Worm (Caenorhabditis elegans) whole organism, dauer: ENCODE measurements around the gene apc-11.

ENCODE experiments used
- unc-62 ChIP-seq: sonication (generic microtip); optimal IDR thresholded peaks from 2 replicates; lab custom pipeline; 2017; ENCODE audit warnings: missing biosample characterization, missing genetic modification reagents, missing genetic modification characterization

apc-11 gene

DNA sequence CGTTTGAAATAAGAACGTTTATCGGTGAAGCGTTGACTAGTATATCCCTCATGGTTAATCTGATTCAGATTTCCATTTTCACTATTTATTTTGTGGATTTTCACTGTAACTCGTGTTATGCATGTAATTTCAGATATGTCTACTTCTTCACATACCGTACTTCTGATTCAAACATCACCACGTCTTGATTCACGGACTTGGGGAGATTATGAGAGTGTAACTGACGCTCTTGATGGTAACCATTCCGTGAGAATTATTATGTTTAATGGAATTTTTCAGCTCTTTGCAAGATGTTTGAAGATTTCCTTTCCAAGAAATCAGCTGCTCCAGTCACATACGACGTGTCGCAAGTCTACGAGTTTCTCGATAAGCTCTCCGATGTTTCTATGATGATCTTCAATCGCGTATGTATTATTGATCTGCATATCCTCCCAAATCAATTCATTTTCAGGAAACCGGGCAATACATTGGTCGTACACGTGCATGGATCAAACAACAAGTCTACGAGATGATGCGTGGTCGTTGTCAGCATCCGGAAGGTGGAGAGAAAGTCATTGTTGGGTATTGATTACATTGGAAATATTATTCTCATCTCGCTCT lies 1.0 kb downstream of the apc-11 start, which contains the start of gene erh-2:
Gene erh-2, plus strand, starts transcription at position 134 of the 600 bp plus-strand sequence.
- no peak for TF ChIP-seq unc-62 (GFP tag; lab: Kevin White, UChicago)

DNA sequence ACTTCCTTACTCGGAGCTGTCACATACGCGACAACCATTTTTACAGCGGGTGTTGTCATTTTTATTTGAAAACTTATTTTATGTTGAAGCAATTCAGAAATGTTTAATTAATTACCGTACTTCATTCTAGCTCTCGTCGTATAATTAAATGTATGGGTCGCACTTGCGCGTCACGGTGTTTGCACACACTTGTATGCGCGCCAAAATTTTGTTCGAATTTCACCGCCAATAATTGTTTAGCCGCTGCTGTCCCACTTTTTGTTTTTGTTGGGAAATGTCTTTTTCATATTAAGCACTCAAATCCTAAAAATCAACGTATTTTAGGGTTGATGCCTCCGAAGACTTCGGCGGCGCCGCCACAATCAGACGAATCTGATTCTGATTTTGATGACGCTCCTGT lies 7.0 kb downstream of the apc-11 start, which contains the start of the genes F35G12.7 and smc-4:
Gene F35G12.7, minus strand, starts transcription at position 154 of the 400 bp plus-strand sequence.
Gene smc-4, plus strand, starts transcription at position 325 of the 400 bp plus-strand sequence.
- TF ChIP-seq unc-62 (GFP tag; lab: Kevin White, UChicago) = no peak

DNA sequence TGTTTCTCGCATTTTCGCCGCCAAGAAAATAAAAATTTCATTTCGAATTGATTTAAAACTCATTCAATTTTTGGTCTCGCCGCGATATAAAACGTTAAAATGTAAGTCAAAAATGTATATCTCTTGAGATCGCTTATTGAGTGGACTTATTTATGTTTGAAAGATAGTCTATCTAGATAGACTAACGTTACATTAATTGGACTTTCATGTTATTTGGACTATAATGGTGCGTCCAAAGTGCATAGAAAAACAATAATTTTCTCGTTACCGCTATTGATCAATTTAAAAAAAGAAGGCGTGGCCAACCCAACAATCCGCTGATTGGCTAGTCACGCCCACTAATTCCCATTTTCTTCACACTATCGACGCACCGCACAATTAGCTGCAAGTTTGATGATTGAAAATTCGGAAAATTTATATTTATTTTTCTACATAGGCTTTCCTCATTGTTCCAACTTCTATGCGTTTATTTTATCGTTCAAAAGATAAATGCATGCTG lies 10.1 kb downstream of the apc-11 start, which contains the start of gene F35G12.5:
Gene F35G12.5, plus strand, starts transcription at position 51 of the 499 bp plus-strand sequence.
- TF ChIP-seq unc-62 (GFP tag; lab: Kevin White, UChicago) = no peak

DNA sequence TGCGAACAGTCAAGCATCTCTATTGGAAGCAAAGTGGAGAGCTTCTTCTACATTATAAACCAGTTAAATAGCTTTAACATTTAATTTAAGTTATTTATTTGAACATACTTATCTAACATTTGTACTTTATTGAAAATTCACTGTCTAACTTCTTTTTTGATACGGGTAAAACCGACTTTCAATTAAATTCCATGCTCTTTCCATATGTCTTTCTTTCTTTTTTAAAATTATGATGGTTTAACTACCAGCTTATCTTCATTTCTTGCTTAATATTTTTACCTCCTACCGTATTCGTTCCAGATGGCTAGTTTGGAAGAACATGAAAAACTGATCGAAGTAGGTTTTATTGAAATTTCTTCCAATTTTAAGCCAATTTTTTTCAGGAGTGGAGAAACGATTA lies 12.7 kb downstream of the apc-11 start, which contains the start of gene F35G12.12:
Gene F35G12.12, plus strand, starts transcription at position 301 of the 400 bp plus-strand sequence.
- no peak for TF ChIP-seq unc-62 (GFP tag; lab: Kevin White, UChicago)

DNA sequence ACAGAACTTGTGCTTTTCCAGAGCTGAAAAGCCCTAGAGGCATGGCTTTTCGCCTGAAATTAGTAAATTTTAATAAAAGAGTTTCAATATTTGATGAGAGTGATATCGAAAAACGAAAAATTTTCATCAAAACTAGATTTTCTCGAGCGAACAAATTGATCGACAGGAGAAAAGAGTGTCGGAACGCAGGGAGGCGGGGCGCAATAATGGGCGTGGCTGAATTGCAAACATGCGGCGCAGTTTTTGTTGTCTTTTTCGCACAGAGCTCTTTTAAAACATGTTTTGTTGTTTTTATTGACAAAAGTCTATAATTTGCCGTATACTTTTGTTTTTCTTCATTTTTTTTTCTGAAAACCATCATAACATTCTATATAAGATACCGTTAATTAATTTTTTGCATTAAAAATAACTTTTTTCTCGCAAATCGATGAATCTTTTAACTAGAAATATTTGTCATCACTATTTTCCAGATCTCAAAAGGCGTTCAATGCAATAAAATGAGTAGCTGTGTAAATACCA lies 15.8 kb downstream of the apc-11 start, which contains the start of the genes sel-5 and wdr-48:
Gene sel-5, minus strand, starts transcription at position 53 of the 519 bp plus-strand sequence.
Gene wdr-48, plus strand, starts transcription at position 469 of the 519 bp plus-strand sequence.
- TF ChIP-seq unc-62 (GFP tag; lab: Kevin White, UChicago) = no peak

DNA sequence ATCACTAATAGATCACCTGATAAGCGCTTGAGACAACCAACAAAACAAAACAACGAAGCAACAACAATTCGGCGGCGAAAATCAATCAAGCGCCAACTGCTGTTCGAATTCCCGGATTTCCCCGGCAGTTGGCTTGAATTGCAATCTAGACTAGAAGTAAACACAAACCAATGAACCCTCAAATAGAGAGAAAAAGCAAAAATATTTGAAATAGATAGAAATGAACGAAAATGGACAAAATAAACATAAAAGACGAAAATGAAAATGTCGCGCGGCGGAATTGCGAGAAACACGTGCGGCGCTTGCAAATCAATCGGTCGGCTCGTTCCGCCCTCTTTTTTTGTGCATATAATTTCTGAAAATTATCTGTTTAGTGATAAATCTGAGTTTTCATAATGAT lies 25.8 kb downstream of the apc-11 start, which contains the start of gene idhg-1:
Gene idhg-1, plus strand, starts transcription at position 343 of the 400 bp plus-strand sequence.
- no peak for TF ChIP-seq unc-62 (GFP tag; lab: Kevin White, UChicago)

DNA sequence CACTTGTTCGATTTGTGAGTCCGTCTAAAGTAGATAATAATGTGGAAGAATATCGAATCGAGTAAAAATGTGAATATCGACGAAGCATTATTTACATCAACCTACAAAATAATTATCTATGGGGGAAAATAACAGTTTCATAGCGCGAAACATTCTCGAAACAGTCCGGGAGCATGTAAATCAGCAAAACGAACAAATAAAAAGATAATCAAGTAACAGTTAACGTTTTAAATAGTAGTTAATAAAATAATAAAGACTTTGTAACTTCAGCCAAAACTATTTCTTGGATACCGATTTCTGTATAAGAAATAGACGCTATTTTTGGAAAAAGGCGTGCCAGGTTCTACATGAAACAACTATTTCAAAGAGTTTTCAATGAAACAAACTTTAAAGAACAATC lies 26.2 kb downstream of the apc-11 start, which contains the start of gene mlcd-1:
Gene mlcd-1, minus strand, starts transcription at position 101 of the 400 bp plus-strand sequence.
- no peak for TF ChIP-seq unc-62 (GFP tag; lab: Kevin White, UChicago)

DNA sequence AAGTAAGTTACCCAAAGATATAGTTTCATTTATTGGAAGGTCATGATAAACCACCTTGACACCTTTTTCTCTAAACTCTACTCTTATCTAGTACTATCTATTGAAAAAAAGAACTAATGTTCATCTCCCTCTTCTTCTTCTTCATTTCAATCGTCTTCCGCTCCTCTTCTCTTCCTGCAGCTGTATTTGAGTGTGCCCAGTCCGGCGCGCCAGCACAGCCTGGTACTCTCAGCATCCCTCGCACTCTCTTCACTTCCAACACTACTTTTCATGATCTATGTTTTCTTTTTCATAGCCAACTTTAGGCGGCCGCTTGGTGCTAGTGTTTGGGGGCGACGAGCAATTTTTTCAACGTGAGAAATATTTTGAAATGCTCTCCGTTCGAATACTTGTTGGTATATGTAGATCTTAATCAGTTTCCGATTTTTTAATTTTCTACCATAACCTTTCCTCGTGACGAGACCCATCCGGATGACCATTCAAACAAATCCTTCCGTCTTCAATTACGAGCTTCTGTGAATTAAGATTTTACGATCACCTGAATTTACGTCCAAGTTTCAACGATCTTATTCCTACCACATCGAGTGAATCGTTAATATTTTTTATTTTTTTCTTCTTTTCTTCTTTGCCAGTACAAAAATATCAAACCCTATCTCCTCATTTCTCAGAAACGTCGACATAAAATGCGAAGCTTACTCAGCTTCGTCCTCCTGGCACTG lies 32.0 kb downstream of the apc-11 start, which contains the start of gene pan-1:
Gene pan-1, plus strand, starts transcription at position 669 of the 719 bp plus-strand sequence.
- no peak for TF ChIP-seq unc-62 (GFP tag; lab: Kevin White, UChicago)

DNA sequence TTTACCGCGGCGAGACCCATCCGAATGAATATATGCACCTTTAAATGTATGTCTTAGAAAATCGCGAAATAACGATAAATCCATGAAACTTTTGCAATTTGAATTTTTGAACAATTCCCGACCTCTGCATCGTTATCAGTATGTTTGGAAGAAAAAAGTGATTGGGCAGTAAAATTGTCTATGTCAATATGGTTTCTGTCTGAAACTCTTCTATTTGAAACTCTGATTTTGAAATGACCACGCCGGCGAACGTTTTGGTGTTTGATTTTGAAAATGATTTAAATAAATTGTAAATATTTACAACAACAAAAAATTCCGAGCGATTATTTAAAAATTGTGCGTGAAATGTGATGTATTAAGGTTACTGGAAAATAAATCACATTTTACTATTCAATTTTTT lies 32.9 kb downstream of the apc-11 start:
- TF ChIP-seq unc-62 (GFP tag; lab: Kevin White, UChicago) = no peak

DNA sequence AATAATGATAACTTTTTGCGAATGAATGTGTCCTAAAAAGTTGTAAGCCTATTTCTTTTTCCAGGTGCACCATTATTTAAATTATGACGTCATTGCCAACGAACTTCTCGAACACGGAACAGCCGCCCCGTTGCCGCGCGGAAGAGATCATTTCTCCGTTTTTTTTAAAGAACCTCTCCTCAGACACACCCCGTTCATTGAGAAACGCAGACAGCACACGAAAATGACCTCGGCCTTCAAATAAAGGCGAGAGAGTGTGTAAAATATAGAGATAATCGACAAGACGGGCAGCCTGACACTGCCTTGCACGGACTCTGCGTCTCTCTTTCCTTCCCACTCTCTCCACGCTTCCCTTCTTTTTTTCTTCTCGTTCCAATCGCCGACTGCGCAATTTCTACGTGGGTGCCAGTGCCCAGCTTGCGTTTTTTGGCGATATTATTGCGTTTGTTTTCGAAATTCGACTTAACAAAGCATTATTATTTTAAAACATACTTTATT lies 33.8 kb downstream of the apc-11 start:
- no peak for TF ChIP-seq unc-62 (GFP tag; lab: Kevin White, UChicago)

DNA sequence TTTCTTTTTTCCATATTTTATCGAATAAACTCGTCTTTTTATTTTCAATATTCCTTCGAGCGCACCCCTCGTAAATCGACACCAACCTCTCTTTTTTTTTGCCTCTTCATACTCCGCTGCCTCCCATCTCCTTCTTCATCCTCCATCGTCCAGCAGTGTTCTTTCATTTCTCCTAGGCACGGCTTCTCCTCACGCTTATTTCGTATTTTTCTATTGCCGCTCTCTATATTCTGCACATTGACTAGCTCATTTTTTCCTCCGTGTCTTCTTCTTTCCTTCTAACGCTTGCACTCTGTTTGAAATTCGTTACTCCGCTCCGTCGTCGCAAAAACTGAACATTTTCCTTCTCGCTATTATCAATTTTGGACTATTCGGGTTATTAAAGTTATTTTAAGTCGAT lies 38.9 kb downstream of the apc-11 start:
- no peak for TF ChIP-seq unc-62 (GFP tag; lab: Kevin White, UChicago)

DNA sequence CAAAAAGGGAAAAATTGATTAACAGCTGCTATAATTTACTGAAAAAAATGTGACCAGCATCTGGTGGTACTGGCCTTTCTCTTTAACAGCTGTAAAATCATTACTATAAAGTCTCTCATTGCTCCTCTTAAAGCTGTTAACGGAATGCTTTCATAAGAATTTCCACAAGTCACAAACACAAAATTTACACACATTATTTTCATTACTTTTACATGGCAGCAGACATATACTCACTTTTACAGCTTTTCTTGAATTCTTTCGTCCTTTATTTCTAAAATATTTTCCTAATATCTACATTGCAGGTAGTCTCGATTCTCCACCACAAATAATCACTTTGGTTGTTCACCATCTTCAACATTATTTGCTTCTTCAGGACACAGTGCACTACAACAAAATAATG lies 40.9 kb downstream of the apc-11 start, which contains the start of gene imph-1:
Gene imph-1, plus strand, starts transcription at position 301 of the 400 bp plus-strand sequence.
- TF ChIP-seq unc-62 (GFP tag; lab: Kevin White, UChicago) = no peak

DNA sequence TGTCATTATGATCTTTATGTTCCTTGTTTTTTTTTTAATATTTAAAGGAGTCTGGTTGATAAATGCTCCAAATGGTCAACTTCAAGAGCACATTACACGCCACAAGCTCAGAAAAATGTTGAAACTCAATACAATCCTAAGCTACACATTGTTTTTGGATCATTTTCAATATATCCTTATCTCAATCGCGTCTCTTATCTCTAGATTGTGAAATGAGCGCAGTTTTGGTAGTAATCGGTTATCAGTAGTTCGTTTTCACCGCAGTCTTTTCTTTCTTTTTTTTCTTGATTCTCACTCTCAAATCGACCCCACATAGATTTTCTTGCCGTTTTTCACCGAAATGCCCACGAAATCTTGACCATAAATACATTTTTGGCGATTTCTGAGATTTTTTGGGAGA lies 41.4 kb downstream of the apc-11 start:
- TF ChIP-seq unc-62 (GFP tag; lab: Kevin White, UChicago) = no peak

DNA sequence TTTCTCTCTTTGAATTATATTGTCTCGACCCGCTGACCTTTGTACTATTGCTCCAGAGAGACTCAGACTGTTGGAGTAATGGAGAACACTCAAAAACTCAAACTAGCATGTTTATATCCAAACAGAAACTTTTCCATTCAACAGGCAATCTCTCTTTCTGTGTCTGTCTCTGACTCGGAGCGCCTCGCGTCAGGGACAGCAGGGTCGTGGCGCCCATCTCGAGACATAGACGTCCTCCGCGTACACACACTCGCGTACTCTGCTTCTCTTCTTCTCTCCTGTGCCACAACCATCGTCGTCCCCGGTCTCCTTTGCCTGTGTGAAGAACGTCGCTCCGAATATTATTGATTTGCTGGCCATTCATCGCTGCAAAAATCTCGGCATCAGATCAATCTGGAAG lies 42.3 kb downstream of the apc-11 start:
- TF ChIP-seq unc-62 (GFP tag; lab: Kevin White, UChicago) = no peak

DNA sequence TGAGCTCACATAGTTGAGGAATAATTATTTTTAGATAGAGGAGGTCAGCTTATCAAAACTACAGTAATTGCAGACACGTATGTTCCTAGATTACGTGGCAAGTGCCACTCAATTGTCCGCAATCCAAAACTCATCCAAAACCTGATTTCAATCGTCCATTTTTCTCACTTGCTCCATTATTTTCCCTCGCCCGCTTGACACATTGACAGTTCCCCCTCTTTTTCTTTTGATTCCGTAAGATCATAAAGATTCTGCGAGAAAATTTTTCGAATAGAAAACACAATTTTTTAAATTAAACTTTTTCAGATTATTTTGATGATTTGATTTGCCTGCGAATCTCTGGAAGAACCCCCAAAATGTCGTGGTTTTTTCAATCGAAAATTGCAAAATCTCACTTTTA lies 45.5 kb downstream of the apc-11 start, which contains the start of gene M88.4:
Gene M88.4, plus strand, starts transcription at position 301 of the 400 bp plus-strand sequence.
- no peak for TF ChIP-seq unc-62 (GFP tag; lab: Kevin White, UChicago)
